Fruit fly (Drosophila melanogaster): ENCODE measurements around the gene CG9016.

CG9016 gene

dm6 chr2L:5959863-5960658 is 36.6 kb upstream of the CG9016 start, which contains the start of gene Vm26Aa:
Gene Vm26Aa, minus strand, starts transcription at chr2L:5960340.
- TF ChIP-seq psq (optimal IDR thresholded peaks at IDR 0.05) (no peak), insv (optimal IDR thresholded peaks at IDR 0.05) (no peak), Sin3A (optimal IDR thresholded peaks at IDR 0.05) (no peak), h (optimal IDR thresholded peaks at IDR 0.05) (no peak), ttk (optimal IDR thresholded peaks at IDR 0.05) (no peak), Myc (optimal IDR thresholded peaks at IDR 0.05) (no peak)

DNA sequence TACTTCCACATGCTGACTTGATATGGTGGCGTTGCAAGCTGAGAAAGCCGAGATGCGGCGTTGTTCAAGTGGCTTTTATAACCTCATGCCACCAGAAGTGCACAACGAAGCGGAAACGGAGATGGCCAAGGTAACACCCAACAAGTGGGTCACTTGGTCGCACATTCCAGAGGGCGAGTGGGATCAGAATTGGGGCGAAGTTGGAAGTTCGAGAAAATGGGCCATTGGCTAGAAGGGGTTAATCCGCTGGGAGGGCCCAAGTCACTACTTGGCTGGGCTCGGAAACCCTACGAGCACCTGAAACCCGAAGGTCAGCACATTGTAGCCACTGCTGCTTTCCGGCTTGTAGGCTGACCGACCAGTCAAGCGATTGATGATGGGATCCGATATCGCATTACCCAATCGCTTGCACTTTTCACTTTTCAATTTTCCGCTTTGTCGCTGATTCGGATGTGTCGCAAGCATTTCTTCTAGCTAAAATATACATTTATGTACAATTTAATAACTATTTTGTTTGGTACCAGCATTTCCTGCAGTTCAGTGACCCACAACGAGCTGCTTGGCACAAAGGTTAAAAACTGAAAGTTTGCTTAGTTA is 35.2 kb upstream of the CG9016 start, which contains the start of gene Vm26Ac:
Gene Vm26Ac, minus strand, starts transcription at position 51 of the 597 bp plus-strand sequence.
- TF ChIP-seq Myc (optimal IDR thresholded peaks at IDR 0.05) (no peak), insv (optimal IDR thresholded peaks at IDR 0.05) (no peak), Sin3A (optimal IDR thresholded peaks at IDR 0.05) (no peak), ttk (optimal IDR thresholded peaks at IDR 0.05) (no peak), h (optimal IDR thresholded peaks at IDR 0.05) (no peak)

DNA sequence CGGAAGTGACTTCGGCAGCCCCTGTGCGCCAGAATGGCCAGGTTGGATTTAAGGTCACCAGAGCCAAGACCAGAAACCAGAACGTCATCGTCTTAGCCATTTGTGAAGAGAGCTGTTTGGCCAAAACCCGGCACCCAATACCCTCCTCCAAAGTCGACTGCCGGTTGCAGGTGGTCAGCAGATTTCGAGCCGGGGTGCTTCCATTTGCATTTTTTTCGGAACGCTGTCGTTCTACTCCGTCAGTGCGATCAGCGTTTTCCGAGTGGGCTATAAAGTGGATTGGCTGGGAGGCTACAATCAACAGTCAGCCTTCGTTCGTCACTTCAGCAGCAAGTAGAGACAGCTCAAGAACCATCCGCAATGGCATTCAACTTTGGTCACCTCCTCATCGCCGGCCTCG is 33.3 kb upstream of the CG9016 start, which contains the start of the genes CG13998 and Vm26Ab:
Gene CG13998, minus strand, starts transcription at position 114 of the 400 bp plus-strand sequence.
Gene Vm26Ab, plus strand, starts transcription at position 299 of the 400 bp plus-strand sequence.
- TF ChIP-seq insv (optimal IDR thresholded peaks at IDR 0.05) (no peak), ttk (optimal IDR thresholded peaks at IDR 0.05) (no peak), Myc (optimal IDR thresholded peaks at IDR 0.05) (no peak), psq (optimal IDR thresholded peaks at IDR 0.05) (no peak), h (optimal IDR thresholded peaks at IDR 0.05) (no peak), Sin3A (optimal IDR thresholded peaks at IDR 0.05) (no peak)

- TF ChIP-seq insv (optimal IDR thresholded peaks at IDR 0.05) (no peak), h (optimal IDR thresholded peaks at IDR 0.05) (no peak), psq (optimal IDR thresholded peaks at IDR 0.05) (no peak), ttk (optimal IDR thresholded peaks at IDR 0.05) (no peak), Sin3A (optimal IDR thresholded peaks at IDR 0.05) (no peak), Myc (optimal IDR thresholded peaks at IDR 0.05) (no peak)
Measured at dm6 chr2L:5956153-5956552, 32.7 kb upstream of the CG9016 start, which contains the start of gene CG13999. Gene CG13999, minus strand, starts transcription at chr2L:5956466.

DNA sequence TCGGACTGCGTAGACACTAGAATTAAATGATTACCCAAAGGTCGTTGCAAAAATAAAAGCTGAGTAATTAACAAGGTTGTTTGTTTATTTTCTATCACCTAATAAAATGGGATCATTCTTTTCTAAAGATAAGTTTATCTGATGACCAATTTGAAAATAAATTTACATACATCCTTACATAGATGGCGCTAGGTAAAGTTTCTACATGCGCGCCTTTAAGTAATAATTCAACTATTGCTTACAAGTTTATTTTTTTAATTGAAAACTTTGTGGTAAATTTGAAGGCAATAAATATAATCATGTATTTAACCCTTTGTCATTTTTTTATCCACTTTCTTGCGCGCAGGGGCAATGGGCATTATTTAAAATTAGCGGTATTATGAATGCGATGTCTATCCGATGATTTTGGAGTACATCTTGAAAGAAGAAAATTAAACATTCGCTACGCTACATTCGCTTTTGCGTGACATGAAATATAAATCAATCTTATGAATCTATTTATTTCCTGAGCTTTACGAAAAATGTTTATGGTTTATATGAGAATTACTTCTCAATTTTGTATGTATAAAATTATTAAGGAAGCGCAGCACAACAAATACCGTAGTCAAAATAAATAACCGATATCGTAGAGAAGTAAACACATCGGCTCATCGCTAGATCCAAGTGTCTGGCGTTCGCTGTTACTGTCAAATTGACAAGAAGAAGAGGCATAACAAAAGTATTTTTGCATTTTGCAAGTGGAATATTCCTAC is 25.5 kb upstream of the CG9016 start, which contains the start of gene CG9044:
Gene CG9044, plus strand, starts transcription at position 676 of the 752 bp plus-strand sequence.
- TF ChIP-seq h (optimal IDR thresholded peaks at IDR 0.05): no peak
- TF ChIP-seq Sin3A (optimal IDR thresholded peaks at IDR 0.05): no peak
- no peak for TF ChIP-seq insv (optimal IDR thresholded peaks at IDR 0.05)
- TF ChIP-seq ttk (optimal IDR thresholded peaks at IDR 0.05): no peak
- no peak for TF ChIP-seq psq (optimal IDR thresholded peaks at IDR 0.05)
- TF ChIP-seq Myc (optimal IDR thresholded peaks at IDR 0.05): no peak

dm6 chr2L:5947504-5947903 is 24.1 kb upstream of the CG9016 start:
- no peak for TF ChIP-seq h (optimal IDR thresholded peaks at IDR 0.05)
- TF ChIP-seq Sin3A (optimal IDR thresholded peaks at IDR 0.05): no peak
- TF ChIP-seq Myc (optimal IDR thresholded peaks at IDR 0.05): no peak
- TF ChIP-seq insv (optimal IDR thresholded peaks at IDR 0.05): no peak
- no peak for TF ChIP-seq ttk (optimal IDR thresholded peaks at IDR 0.05)
- no peak for TF ChIP-seq psq (optimal IDR thresholded peaks at IDR 0.05)

dm6 chr2L:5946728-5947127 is 23.3 kb upstream of the CG9016 start:
- TF ChIP-seq insv (optimal IDR thresholded peaks at IDR 0.05): no peak
- no peak for TF ChIP-seq Sin3A (optimal IDR thresholded peaks at IDR 0.05)
- TF ChIP-seq Myc (optimal IDR thresholded peaks at IDR 0.05): no peak
- no peak for TF ChIP-seq ttk (optimal IDR thresholded peaks at IDR 0.05)
- TF ChIP-seq h (optimal IDR thresholded peaks at IDR 0.05): no peak
- TF ChIP-seq psq (optimal IDR thresholded peaks at IDR 0.05): no peak

DNA sequence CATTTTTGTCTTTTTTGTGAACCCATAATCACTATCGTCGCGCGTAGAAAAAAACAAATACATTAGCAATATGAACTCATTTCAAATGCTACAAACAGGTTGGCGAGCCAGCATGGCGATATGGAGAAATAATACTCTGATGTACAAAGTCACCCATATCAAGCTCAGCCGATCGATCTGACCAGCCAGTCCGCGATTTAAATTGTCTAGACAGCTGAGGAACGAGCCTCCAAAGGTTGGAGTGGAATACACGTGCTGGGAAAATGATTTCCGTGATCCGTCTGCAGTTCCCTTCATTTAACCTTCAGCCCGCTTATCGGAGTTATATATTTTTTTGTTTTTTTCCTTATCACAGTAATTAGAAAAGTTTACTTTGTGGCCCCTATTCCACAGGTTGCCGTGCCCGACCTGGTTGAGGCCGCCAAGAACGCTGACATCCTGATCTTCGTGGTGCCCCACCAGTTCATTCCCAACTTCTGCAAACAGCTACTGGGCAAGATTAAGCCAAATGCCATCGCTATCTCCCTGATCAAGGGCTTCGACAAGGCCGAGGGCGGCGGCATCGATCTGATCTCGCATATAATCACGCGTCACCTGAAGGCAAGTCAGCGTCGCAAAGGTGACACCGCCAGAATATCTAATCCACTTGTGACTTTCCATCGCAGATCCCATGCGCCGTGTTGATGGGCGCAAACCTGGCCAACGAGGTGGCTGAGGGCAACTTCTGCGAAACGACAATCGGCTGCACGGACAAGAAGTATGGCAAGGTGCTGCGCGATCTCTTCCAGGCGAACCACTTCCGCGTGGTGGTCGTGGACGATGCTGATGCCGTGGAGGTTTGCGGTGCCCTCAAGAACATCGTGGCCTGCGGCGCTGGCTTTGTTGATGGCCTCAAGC is 22.4 kb upstream of the CG9016 start:
- TF ChIP-seq insv (optimal IDR thresholded peaks at IDR 0.05) (no peak), h (optimal IDR thresholded peaks at IDR 0.05) (no peak), Sin3A (optimal IDR thresholded peaks at IDR 0.05) (no peak), psq (optimal IDR thresholded peaks at IDR 0.05) (no peak), ttk (optimal IDR thresholded peaks at IDR 0.05) (no peak), Myc (optimal IDR thresholded peaks at IDR 0.05) (no peak)

DNA sequence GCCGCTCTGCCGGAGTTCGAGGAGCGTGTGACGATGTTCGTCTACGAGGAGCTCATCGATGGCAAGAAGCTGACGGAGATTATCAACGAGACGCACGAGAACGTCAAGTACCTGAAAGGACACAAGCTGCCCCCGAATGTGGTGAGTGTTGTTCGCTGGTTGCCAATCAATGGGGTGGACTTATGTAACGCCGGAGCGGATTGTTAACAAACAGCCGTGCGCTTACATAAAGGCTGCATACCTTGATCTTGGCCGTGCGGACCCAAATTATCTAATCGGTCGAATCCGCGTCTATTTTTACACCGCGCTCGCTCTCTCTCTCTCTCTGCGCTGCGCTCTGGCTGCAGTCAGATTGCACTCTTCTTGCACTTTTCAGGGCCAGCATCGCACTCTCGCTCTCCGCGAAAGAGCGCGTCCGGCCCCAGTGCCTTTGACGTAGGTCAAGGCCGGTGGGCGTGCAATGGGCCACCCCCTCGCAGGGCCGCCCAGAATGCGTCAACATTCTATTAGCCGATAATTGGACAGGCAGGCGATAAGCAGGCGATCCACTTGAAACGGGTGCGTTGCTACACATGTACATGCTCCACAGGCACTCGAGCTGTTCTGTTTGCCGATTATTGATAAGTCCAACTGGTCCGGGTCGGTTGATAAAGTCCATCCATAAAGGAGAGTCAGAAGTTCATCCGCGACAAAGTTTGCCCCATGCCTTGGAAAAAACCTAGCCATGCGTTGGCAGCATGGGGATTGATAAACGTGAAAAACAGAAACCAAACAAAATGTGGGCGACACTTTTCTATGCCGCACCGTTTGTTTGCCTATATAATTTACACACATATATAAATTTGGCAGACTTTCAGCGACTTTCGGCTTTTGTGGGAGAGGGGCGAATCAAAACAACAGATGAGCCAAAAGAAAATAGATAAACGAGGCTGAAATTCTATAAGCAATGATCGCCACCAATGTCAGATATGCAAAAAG is 21.1 kb upstream of the CG9016 start:
- TF ChIP-seq h (optimal IDR thresholded peaks at IDR 0.05) (no peak), ttk (optimal IDR thresholded peaks at IDR 0.05) (no peak), insv (optimal IDR thresholded peaks at IDR 0.05) (no peak), Sin3A (optimal IDR thresholded peaks at IDR 0.05) (no peak), Myc (optimal IDR thresholded peaks at IDR 0.05) (no peak), psq (optimal IDR thresholded peaks at IDR 0.05) (no peak)
